Worm (Caenorhabditis elegans): ENCODE results near the gene pph-4.1.

- TF ChIP-seq ces-1 (GFP tag; optimal IDR thresholded peaks at IDR 0.05) (no peak), lsy-2 (tag; optimal IDR thresholded peaks at IDR 0.05) (no peak), lin-13 (tag; optimal IDR thresholded peaks at IDR 0.05) (no peak), blmp-1 (tag; optimal IDR thresholded peaks at IDR 0.05) (no peak), ceh-39 (tag; optimal IDR thresholded peaks at IDR 0.05) (no peak), flh-1 (GFP tag; optimal IDR thresholded peaks at IDR 0.05) (no peak), elt-3 (tag; optimal IDR thresholded peaks at IDR 0.05) (no peak), hlh-1 (tag; optimal IDR thresholded peaks at IDR 0.05) (no peak), mep-1 (tag; optimal IDR thresholded peaks at IDR 0.05) (no peak)
Observed at ce11 chrIII:12318794-12319193, 32.3 kb downstream of the pph-4.1 start, which contains the start of gene Y75B8A.28.
